Worm (Caenorhabditis elegans): ENCODE measurements around the gene R52.5.
A peak's percentile ranks its signal among the peaks of the same experiment; 100 is the strongest.
"Not testable (repeated sequence)": the region's sequence is repeated elsewhere in the genome, so short reads cannot be mapped to it uniquely, and the experiment has no call there.

Gene R52.5

DNA sequence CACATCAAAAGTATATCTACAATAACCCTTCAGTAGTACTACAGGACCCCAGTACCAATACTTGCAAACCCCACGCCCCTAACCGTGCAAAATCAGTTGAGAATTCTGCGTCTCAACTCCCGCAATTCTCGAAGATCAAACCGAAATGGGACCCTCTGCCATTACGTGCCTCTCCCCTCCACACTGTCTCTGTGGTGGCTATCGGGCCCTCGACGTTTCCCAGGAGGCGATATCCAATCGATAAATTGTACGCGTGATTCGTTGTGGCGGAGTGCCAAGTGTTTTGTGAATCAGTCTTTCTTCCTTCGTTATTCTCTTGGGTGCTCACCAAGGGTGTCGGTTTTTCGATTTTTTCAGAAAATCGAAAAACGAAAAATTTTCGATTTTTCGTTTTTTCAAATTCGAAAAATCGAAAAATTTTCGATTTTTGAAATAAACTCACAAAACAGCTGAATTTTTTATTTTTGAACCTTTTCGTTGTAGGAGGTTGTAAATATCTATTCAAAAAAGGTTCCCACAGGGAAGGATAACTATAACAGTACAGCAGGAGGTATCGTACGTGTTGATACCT is 42.3 kb downstream of the R52.5 start, which contains the start of gene F07E5.12:
F07E5.12 (plus strand) TSS at position 521 of the 571 bp plus-strand sequence.
- not testable (repeated sequence) for TF ChIP-seq M03D4.4, ztf-11, nhr-76 (tag; optimal IDR thresholded peaks at IDR 0.05)

DNA sequence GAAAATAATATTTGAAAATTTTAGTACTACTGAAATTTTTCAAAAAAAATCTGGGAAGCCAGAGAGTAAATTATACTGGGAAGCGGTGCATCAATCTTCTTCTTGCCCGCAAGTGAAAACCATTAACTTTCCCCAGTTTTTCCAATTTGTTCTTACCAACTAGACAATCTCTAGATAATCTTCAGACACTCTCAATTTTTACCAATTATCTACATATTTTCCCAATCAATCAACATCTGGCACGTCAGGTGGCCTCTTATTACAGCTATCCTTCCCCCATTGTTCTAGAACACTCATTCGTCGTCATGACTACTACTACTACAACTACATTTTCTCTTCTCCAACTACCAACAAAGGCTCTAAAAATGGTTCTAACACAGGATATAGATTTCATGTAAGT is 45.3 kb downstream of the R52.5 start, which contains the start of gene fbxb-6:
fbxb-6 (plus strand) TSS at position 301 of the 400 bp plus-strand sequence.
- TF ChIP-seq lsy-2 (tag; optimal IDR thresholded peaks at IDR 0.05) = no peak

DNA sequence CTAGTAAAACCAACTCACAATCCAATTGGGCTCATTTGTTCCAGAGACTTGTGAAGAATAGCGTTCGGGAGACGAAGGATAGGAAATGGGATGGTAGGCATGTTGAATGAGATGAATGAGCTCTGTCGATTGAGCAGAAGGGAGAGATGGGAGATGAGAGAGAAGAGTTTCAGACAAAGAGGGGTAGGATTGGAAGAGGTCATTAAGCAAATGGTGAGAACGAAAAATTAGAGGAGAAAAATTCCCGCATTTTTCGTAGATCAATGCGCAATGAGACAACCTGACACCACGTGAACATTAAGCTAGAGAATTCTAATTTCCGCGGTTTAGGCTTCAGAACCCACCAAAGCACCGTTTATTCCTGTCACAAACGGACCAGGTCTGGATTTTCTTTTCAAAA is 45.9 kb downstream of the R52.5 start, which contains the start of gene F07E5.13:
F07E5.13 (minus strand) TSS at position 101 of the 400 bp plus-strand sequence.
- TF ChIP-seq lsy-2 (tag; optimal IDR thresholded peaks at IDR 0.05) (no peak), unc-62 (GFP tag; optimal IDR thresholded peaks at IDR 0.05) (no peak), bed-3 (GFP tag; optimal IDR thresholded peaks at IDR 0.05) (no peak), M03D4.4 (tag; optimal IDR thresholded peaks at IDR 0.05) (no peak), nhr-12 (tag; optimal IDR thresholded peaks at IDR 0.05) (no peak), mls-2 (tag; optimal IDR thresholded peaks at IDR 0.05) (no peak), hlh-1 (tag; optimal IDR thresholded peaks at IDR 0.05) (no peak), nhr-28 (tag; optimal IDR thresholded peaks at IDR 0.05) (no peak), ham-2 (GFP tag; optimal IDR thresholded peaks at IDR 0.05) (no peak), mep-1 (tag; optimal IDR thresholded peaks at IDR 0.05) (no peak), pha-4 (tag; optimal IDR thresholded peaks at IDR 0.05) (no peak), zip-8 (tag; optimal IDR thresholded peaks at IDR 0.05) (no peak), tbx-8 (GFP tag; optimal IDR thresholded peaks at IDR 0.05) (no peak), ceh-39 (tag; optimal IDR thresholded peaks at IDR 0.05) (no peak), nhr-237 (tag; optimal IDR thresholded peaks at IDR 0.05) (no peak)

DNA sequence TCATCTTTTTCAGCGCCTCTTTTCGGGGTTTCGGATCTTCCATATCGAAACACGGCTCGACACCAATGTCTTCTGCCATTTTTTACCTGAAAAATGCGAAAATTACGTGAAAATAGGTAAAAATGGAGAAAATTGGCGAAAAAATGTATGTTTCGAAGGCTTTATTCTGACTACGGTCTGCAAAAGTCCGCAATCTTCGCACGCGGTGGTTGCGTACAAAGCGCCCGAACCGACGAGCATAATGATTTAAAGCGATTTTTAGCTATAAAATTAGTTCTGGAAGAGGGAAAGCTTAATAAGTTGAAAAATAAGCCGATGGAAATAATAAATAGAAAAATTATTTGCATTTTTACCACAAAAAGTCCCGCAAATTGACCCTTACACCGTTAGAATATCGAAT is 50.9 kb downstream of the R52.5 start, which contains the start of gene F07E5.5:
F07E5.5 (minus strand) TSS at position 86 of the 400 bp plus-strand sequence.
- TF ChIP-seq mep-1 (tag; optimal IDR thresholded peaks at IDR 0.05) = peak; percentile 37
- TF ChIP-seq ces-1 (GFP tag; optimal IDR thresholded peaks at IDR 0.05) = peak; percentile 41
- TF ChIP-seq blmp-1 (tag; optimal IDR thresholded peaks at IDR 0.05) = no peak
- TF ChIP-seq drap-1 (GFP tag; optimal IDR thresholded peaks at IDR 0.05) = no peak
- TF ChIP-seq ceh-43 (GFP tag; optimal IDR thresholded peaks at IDR 0.05) = no peak
- TF ChIP-seq unc-39 (tag; optimal IDR thresholded peaks at IDR 0.05) = no peak
- TF ChIP-seq hlh-1 (tag; optimal IDR thresholded peaks at IDR 0.05) = no peak
- TF ChIP-seq nhr-2 (tag; optimal IDR thresholded peaks at IDR 0.05) = no peak
- TF ChIP-seq ceh-39 (tag; optimal IDR thresholded peaks at IDR 0.05) = no peak
- no peak for TF ChIP-seq lin-32 (GFP tag; optimal IDR thresholded peaks at IDR 0.05)
- TF ChIP-seq ztf-11 (tag; optimal IDR thresholded peaks at IDR 0.05) = no peak
- no peak for TF ChIP-seq zip-8 (tag; optimal IDR thresholded peaks at IDR 0.05)
- no peak for TF ChIP-seq M03D4.4 (tag; optimal IDR thresholded peaks at IDR 0.05)
- TF ChIP-seq ham-2 (GFP tag; optimal IDR thresholded peaks at IDR 0.05) = no peak
- TF ChIP-seq lsy-2 (tag; optimal IDR thresholded peaks at IDR 0.05) = peak; percentile 94
- TF ChIP-seq bed-3 (GFP tag; optimal IDR thresholded peaks at IDR 0.05) = no peak
- no peak for TF ChIP-seq pha-4 (tag; optimal IDR thresholded peaks at IDR 0.05)
- peak; percentile 62 for TF ChIP-seq lin-13 (tag; optimal IDR thresholded peaks at IDR 0.05)
- TF ChIP-seq sem-2 (GFP tag; optimal IDR thresholded peaks at IDR 0.05) = no peak
- no peak for TF ChIP-seq sptf-1 (tag; optimal IDR thresholded peaks at IDR 0.05)
- no peak for TF ChIP-seq nhr-28 (tag; optimal IDR thresholded peaks at IDR 0.05)
- TF ChIP-seq mab-5 (tag; optimal IDR thresholded peaks at IDR 0.05) = no peak
- no peak for TF ChIP-seq mls-2 (tag; optimal IDR thresholded peaks at IDR 0.05)

Data from whole organism, mixed stage, embryonic.